Worm (Caenorhabditis elegans) whole organism, L1 larva: Measurements from ENCODE around the gene pgph-1.

Experiments used
- ama-1 ChIP-seq: fragments of 150-350 bp; optimal IDR thresholded peaks from 2 replicates; lab custom pipeline; 2014
- efl-1 ChIP-seq, 4 experiments: fragments of 150-350 bp; optimal IDR thresholded peaks in 3 of 4; peaks in 1 of 4; 1 replicate in 1 of 4; 2 replicates in 3 of 4; lab custom pipeline; 2014; ENCODE audit warnings: missing biosample characterization in 2 of 4, missing genetic modification characterization in 2 of 4, missing genetic modification reagents in 2 of 4
- elt-3 ChIP-seq, 6 experiments: fragments of 150-350 bp in 1 of 6; sonication (generic microtip); optimal IDR thresholded peaks; 2 replicates each; lab custom pipeline; 2017 to 2018; ENCODE audit warnings: missing biosample characterization in 6 of 6, missing genetic modification characterization in 6 of 6, inconsistent platforms in 1 of 6
- fos-1 ChIP-seq: fragments of 150-350 bp; optimal IDR thresholded peaks from 2 replicates; lab custom pipeline; 2014; ENCODE audit warnings: missing biosample characterization, missing genetic modification characterization
- lin-13 ChIP-seq: fragments of 150-350 bp; optimal IDR thresholded peaks from 2 replicates; lab custom pipeline; 2014; ENCODE audit warnings: missing biosample characterization, missing genetic modification reagents, missing genetic modification characterization
- mep-1 ChIP-seq: fragments of 150-350 bp; optimal IDR thresholded peaks from 2 replicates; lab custom pipeline; 2014; ENCODE audit warnings: missing biosample characterization, missing genetic modification characterization
- nhr-237 ChIP-seq: fragments of 150-350 bp; optimal IDR thresholded peaks from 2 replicates; lab custom pipeline; 2014; ENCODE audit warnings: missing biosample characterization, missing genetic modification characterization
- skn-1 ChIP-seq: fragments of 150-350 bp; optimal IDR thresholded peaks from 2 replicates; lab custom pipeline; 2014; ENCODE audit warnings: missing biosample characterization, missing genetic modification characterization
- unc-86 ChIP-seq: sonication (generic microtip); optimal IDR thresholded peaks from 2 replicates; lab custom pipeline; 2016; ENCODE audit warnings: missing genetic modification characterization, missing compliant biosample characterization
- ztf-11 ChIP-seq, 2 experiments: sonication (generic microtip); optimal IDR thresholded peaks; 2 replicates each; lab custom pipeline; 2016 to 2017; ENCODE audit warnings: missing genetic modification characterization in 2 of 2, missing biosample characterization in 1 of 2, missing compliant biosample characterization in 1 of 2

DNA sequence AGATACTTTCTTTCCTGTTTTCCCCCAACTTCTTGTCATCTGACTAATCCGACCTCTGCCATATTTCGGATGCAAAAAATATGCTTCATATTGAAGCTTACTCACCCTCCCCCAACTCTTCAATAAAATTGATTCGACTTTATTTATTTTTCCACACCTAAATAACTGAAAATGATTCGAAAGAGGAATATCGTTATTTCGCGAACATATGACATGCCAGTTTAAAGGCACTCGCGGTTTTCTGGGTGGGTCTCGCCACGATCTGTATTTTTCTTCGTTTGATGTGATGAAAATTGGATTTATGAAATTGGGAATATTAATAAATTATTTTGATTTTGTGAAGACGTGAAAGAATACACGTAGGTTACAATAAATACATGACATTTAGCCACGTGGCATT, 18.3 kb upstream of the pgph-1 start, which contains the start of gene F44E7.3:
- TF ChIP-seq fos-1 (no peak), ama-1 (lab: Kevin White, UChicago) (no peak), elt-3 (tag; optimal IDR thresholded peaks at IDR 0.05; lab: Kevin White, UChicago) (no peak), unc-86 (tag; lab: Kevin White, UChicago) (no peak), lin-13 (GFP tag; lab: Kevin White, UChicago) (no peak), ztf-11 (tag; optimal IDR thresholded peaks at IDR 0.05; lab: Kevin White, UChicago) (no peak), efl-1 (optimal IDR thresholded peaks at IDR 0.05; lab: Kevin White, UChicago) (no peak), efl-1 (GFP tag; optimal IDR thresholded peaks at IDR 0.05 in 1 of 2; lab: Kevin White, UChicago) (no peak), skn-1 (tag; lab: Kevin White, UChicago) (no peak), nhr-237 (tag; lab: Kevin White, UChicago) (no peak), mep-1 (no peak)
